Worm (Caenorhabditis elegans): ENCODE data around the gene pqn-84.

DNA sequence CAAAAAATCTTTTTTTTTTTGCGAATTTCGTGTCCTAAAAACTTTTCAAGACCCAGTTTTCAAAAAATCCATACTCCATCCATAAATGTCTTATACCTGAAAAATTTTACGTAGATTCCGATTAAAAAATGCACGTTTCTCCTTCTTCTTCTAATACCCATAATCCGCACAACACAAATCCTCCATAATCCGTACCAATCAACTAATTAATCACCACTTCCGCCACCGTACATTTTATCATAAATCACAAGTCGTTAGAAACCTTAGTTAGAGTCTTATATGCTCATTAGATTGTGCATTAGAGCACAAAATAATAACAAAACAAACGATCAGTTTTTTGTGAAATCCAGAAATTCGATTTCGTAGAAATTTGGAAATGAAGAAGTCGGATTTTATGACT lies 31.1 kb upstream of the pqn-84 start:
- TF ChIP-seq ama-1 (optimal IDR thresholded peaks at IDR 0.05) (no peak), tbx-37 (GFP tag; conservative IDR thresholded peaks at IDR 0.05) (no peak), F13C5.2 (tag; optimal IDR thresholded peaks at IDR 0.05) (no peak), sea-1 (GFP tag; conservative IDR thresholded peaks at IDR 0.05) (no peak), flt-1 (GFP tag; IDR thresholded peaks at IDR 0.05) (no peak), tbx-11 (GFP tag; IDR thresholded peaks at IDR 0.05) (no peak), hnd-1 (tag; optimal IDR thresholded peaks at IDR 0.05) (no peak), ceh-36 (tag; optimal IDR thresholded peaks at IDR 0.05) (no peak), scrt-1 (GFP tag; IDR thresholded peaks at IDR 0.05) (no peak), hmbx-1 (tag; optimal IDR thresholded peaks at IDR 0.05) (no peak), ceh-13 (GFP tag; optimal IDR thresholded peaks at IDR 0.05) (no peak), tra-4 (tag; optimal IDR thresholded peaks at IDR 0.05) (no peak), ets-7 (tag; optimal IDR thresholded peaks at IDR 0.05) (no peak)
